Fruit fly (Drosophila melanogaster): ENCODE results near the gene CG15025.

CG15025 gene

DNA sequence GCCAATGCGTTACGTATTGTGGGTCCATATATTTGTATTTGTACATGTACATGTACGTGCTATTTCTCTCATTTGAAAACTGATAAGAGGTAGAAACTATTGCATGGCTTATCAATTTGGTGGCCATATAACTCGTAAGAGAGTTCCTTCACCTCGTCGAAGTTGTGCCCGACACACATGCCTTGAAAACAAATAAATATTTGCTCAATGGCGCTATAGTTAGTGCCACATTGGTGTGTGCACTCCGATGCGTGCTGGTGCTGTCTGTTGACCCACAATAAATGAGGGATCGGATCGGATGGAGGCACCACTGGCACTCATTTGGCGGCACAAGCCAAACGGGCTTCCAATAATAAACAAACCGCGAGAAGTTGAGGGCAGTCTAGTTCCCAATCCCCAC is 18.7 kb downstream of the CG15025 start (continued):
- TF ChIP-seq repo (GFP tag; optimal IDR thresholded peaks at IDR 0.05) (no peak), pita (GFP tag; optimal IDR thresholded peaks at IDR 0.05) (no peak), so (GFP tag; IDR thresholded peaks at IDR 0.05) (no peak), fd102C (GFP tag; optimal IDR thresholded peaks at IDR 0.05) (peak; percentile 23), CG6175 (GFP tag; IDR thresholded peaks at IDR 0.05) (peak; percentile 72; the same call in 2 of the 3 replicates), CG7839 (tag; optimal IDR thresholded peaks at IDR 0.05) (peak; percentile 14), CG16813 (GFP tag; IDR thresholded peaks at IDR 0.05; ENCODE audit: partially characterized antibody) (no peak), B-H1 (GFP tag; IDR thresholded peaks at IDR 0.05) (no peak), ERR (GFP tag; optimal IDR thresholded peaks at IDR 0.05) (no peak), CG10565 (GFP tag; optimal IDR thresholded peaks at IDR 0.05) (no peak), CG31388 (GFP tag; optimal IDR thresholded peaks at IDR 0.05) (no peak), CG6272 (GFP tag; IDR thresholded peaks at IDR 0.05) (no peak), lola (GFP tag; optimal IDR thresholded peaks at IDR 0.05) (peak in 1 of 3 experiments; percentile 42), chinmo (GFP tag; IDR thresholded peaks at IDR 0.05; ENCODE audit: partially characterized antibody) (0 out of 4 replicates have a peak, but pooled peaks have one; percentile 46), Fer2 (tag; optimal IDR thresholded peaks at IDR 0.05) (no peak), ham (GFP tag; IDR thresholded peaks at IDR 0.05) (no peak), CG4424 (GFP tag; optimal IDR thresholded peaks at IDR 0.05) (peak; percentile 24), CG4328 (GFP tag; optimal IDR thresholded peaks at IDR 0.05) (no peak), bab2 (GFP tag; optimal IDR thresholded peaks at IDR 0.05) (no peak), Mad (GFP tag; optimal IDR thresholded peaks at IDR 0.05) (no peak), CG18011 (GFP tag; optimal IDR thresholded peaks at IDR 0.05) (no peak), Med (GFP tag) (no peak), pros (GFP tag; optimal IDR thresholded peaks at IDR 0.05) (peak; percentile 26), sug (tag; optimal IDR thresholded peaks at IDR 0.05) (no peak), crc (GFP tag; optimal IDR thresholded peaks at IDR 0.05) (no peak), Usf (GFP tag; optimal IDR thresholded peaks at IDR 0.05) (no peak), CG7556 (GFP tag; optimal IDR thresholded peaks at IDR 0.05) (no peak), scrt (GFP tag; optimal IDR thresholded peaks at IDR 0.05) (no peak), GATAe (GFP tag; conservative IDR thresholded peaks at IDR 0.05) (no peak), sr (GFP tag; IDR thresholded peaks at IDR 0.05) (no peak), mld (GFP tag; IDR thresholded peaks at IDR 0.05; ENCODE audit: partially characterized antibody) (no peak), BEAF-32 (GFP tag; optimal IDR thresholded peaks at IDR 0.05) (no peak), gsb-n (tag; optimal IDR thresholded peaks at IDR 0.05) (peak; percentile 20), Doc2 (GFP tag; IDR thresholded peaks at IDR 0.05) (no peak), CG4730 (GFP tag; IDR thresholded peaks at IDR 0.05) (no peak), esg (GFP tag; conservative IDR thresholded peaks at IDR 0.05) (no peak), CG32532 (GFP tag; IDR thresholded peaks at IDR 0.05) (no peak), CG9727 (GFP tag; optimal IDR thresholded peaks at IDR 0.05) (peak; percentile 55), CG4360 (GFP tag; IDR thresholded peaks at IDR 0.05) (peak; percentile 21; the same call in 1 of the 2 replicates), hth (optimal IDR thresholded peaks at IDR 0.05) (no peak), lilli (GFP tag; optimal IDR thresholded peaks at IDR 0.05) (no peak), CG12769 (tag; optimal IDR thresholded peaks at IDR 0.05) (no peak), psq (GFP tag; optimal IDR thresholded peaks at IDR 0.05) (no peak), Eip74EF (GFP tag; optimal IDR thresholded peaks at IDR 0.05) (peak in 1 of 2 experiments; percentile 13), toy (GFP tag; IDR thresholded peaks at IDR 0.05) (no peak), ranshi (GFP tag; IDR thresholded peaks at IDR 0.05) (no peak), vfl (GFP tag; optimal IDR thresholded peaks at IDR 0.05) (no peak), CG5953 (GFP tag; IDR thresholded peaks at IDR 0.05) (no peak), dm (GFP tag; optimal IDR thresholded peaks at IDR 0.05) (no peak), CG4820 (GFP tag; optimal IDR thresholded peaks at IDR 0.05) (no peak), ssp (GFP tag; IDR thresholded peaks at IDR 0.05) (no peak), ftz-f1 (GFP tag; optimal IDR thresholded peaks at IDR 0.05) (no peak)

Measured in whole organism, embryonic.